Fruit fly (Drosophila melanogaster) whole organism, embryonic: ENCODE results near the gene CG17625.
A peak's percentile ranks its signal among the peaks of the same experiment; 100 is the strongest.

Experiments
- CG10654 ChIP-seq: fragments of 200-800 bp; sonication (Bioruptor generic); optimal IDR thresholded peaks from 2 replicates; lab custom pipeline; 2016; ENCODE audit warnings: missing biosample characterization, missing genetic modification characterization
- CG11085 ChIP-seq: fragments of 200-800 bp; sonication (Bioruptor generic); IDR thresholded peaks from 2 replicates; pipeline ENCODE4 v1.3.6; 2022; ENCODE audit warnings: missing biosample characterization, missing genetic modification characterization
- CG11456 ChIP-seq: fragments of 200-800 bp; sonication (Bioruptor generic); IDR thresholded peaks from 3 replicates; pipeline ENCODE4 v1.3.6; 2022; ENCODE audit warnings: missing biosample characterization, missing genetic modification characterization
- CG12071 ChIP-seq: fragments of 200-800 bp; sonication (Bioruptor generic); optimal IDR thresholded peaks from 3 replicates; lab custom pipeline; 2018; ENCODE audit warnings: missing biosample characterization, mild to moderate bottlenecking, missing genetic modification characterization
- CG12104 ChIP-seq: fragments of 200-800 bp; sonication (Bioruptor generic); optimal IDR thresholded peaks from 3 replicates; lab custom pipeline; 2016; ENCODE audit warnings: missing biosample characterization, missing genetic modification characterization
- CG12236 ChIP-seq: fragments of 200-800 bp; sonication (Bioruptor generic); optimal IDR thresholded peaks from 2 replicates; lab custom pipeline; 2016; ENCODE audit warnings: missing biosample characterization, missing genetic modification characterization
- CG15514 ChIP-seq: fragments of 200-800 bp; sonication (Bioruptor generic); optimal IDR thresholded peaks from 3 replicates; lab custom pipeline; 2017; ENCODE audit warnings: missing biosample characterization, missing genetic modification characterization, mild to moderate bottlenecking, moderate library complexity, missing genetic modification reagents
- CG15601 ChIP-seq: fragments of 200-800 bp; sonication (Bioruptor generic); optimal IDR thresholded peaks from 3 replicates; lab custom pipeline; 2019; ENCODE audit warnings: missing biosample characterization, mild to moderate bottlenecking, missing genetic modification characterization, moderate library complexity
- CG1647 ChIP-seq: fragments of 200-800 bp; sonication (Bioruptor generic); optimal IDR thresholded peaks from 3 replicates; lab custom pipeline; 2016; ENCODE audit warnings: missing biosample characterization, missing genetic modification characterization
- CG17186 ChIP-seq: fragments of 200-800 bp; sonication (Bioruptor generic); optimal IDR thresholded peaks from 3 replicates; lab custom pipeline; 2017; ENCODE audit warnings: missing biosample characterization, missing genetic modification reagents, missing genetic modification characterization
- CG17359 ChIP-seq: fragments of 200-800 bp; sonication (Bioruptor generic); optimal IDR thresholded peaks from 3 replicates; lab custom pipeline; 2018; ENCODE audit warnings: missing biosample characterization, mild to moderate bottlenecking, missing genetic modification characterization, moderate library complexity
- CG2678 ChIP-seq: fragments of 200-800 bp; sonication (Bioruptor generic); optimal IDR thresholded peaks from 3 replicates; lab custom pipeline; 2019; ENCODE audit warnings: missing biosample characterization, mild to moderate bottlenecking, missing genetic modification characterization, moderate library complexity
- CG30020 ChIP-seq: fragments of 200-800 bp; optimal IDR thresholded peaks from 2 replicates; lab custom pipeline; 2019; ENCODE audit warnings: missing biosample characterization, mild to moderate bottlenecking, missing genetic modification characterization, moderate library complexity
- CG3281 ChIP-seq: fragments of 200-800 bp; sonication (Bioruptor generic); optimal IDR thresholded peaks from 3 replicates; lab custom pipeline; 2017; ENCODE audit warnings: missing biosample characterization, mild to moderate bottlenecking, missing genetic modification characterization
- CG3995 ChIP-seq: fragments of 200-800 bp; sonication (Bioruptor generic); optimal IDR thresholded peaks from 3 replicates; lab custom pipeline; 2016; ENCODE audit warnings: missing biosample characterization, missing genetic modification characterization
- CG4707 ChIP-seq: fragments of 200-800 bp; sonication (Bioruptor generic); optimal IDR thresholded peaks from 2 replicates; lab custom pipeline; 2018; ENCODE audit warnings: missing biosample characterization, mild to moderate bottlenecking, missing genetic modification characterization, moderate library complexity
- CG5180 ChIP-seq: fragments of 200-800 bp; sonication (Bioruptor generic); optimal IDR thresholded peaks from 3 replicates; lab custom pipeline; 2017; ENCODE audit warnings: missing biosample characterization, missing genetic modification characterization, mild to moderate bottlenecking, moderate library complexity, missing genetic modification reagents
- D ChIP-seq, 2 experiments: fragments of 200-800 bp in 1 of 2; fragments of >200 bp in 1 of 2; sonication (Bioruptor generic) in 1 of 2; optimal IDR thresholded peaks; 2 replicates in 1 of 2; 3 replicates in 1 of 2; lab custom pipeline; 2017; ENCODE audit warnings: mild to moderate bottlenecking in 1 of 2, missing biosample characterization in 1 of 2, missing genetic modification characterization in 1 of 2, missing genetic modification reagents in 1 of 2
- D19B ChIP-seq: fragments of 200-800 bp; sonication (Bioruptor generic); optimal IDR thresholded peaks from 2 replicates; lab custom pipeline; 2017; ENCODE audit warnings: missing biosample characterization, mild to moderate bottlenecking, missing genetic modification characterization
- Dll ChIP-seq: fragments of 200-800 bp; sonication (Bioruptor generic); IDR thresholded peaks from 4 replicates; pipeline ENCODE4 v1.3.6; 2022; ENCODE audit warnings: missing biosample characterization, missing genetic modification characterization; ENCODE audit not compliant: partially characterized antibody
- HmgZ ChIP-seq: fragments of 200-800 bp; sonication (Bioruptor generic); optimal IDR thresholded peaks from 2 replicates; lab custom pipeline; 2018; ENCODE audit warnings: missing biosample characterization, mild to moderate bottlenecking, missing genetic modification characterization
- Lpt ChIP-seq: fragments of >200 bp; optimal IDR thresholded peaks from 2 replicates; lab custom pipeline; 2018; ENCODE audit warnings: missing biosample characterization, missing genetic modification characterization
- MESR4 ChIP-seq: fragments of 200-800 bp; sonication (Bioruptor generic); optimal IDR thresholded peaks from 2 replicates; lab custom pipeline; 2018; ENCODE audit warnings: missing biosample characterization, mild to moderate bottlenecking, missing genetic modification characterization, moderate library complexity
- NFAT ChIP-seq: fragments of 200-800 bp; sonication (Bioruptor generic); IDR thresholded peaks from 2 replicates; pipeline ENCODE4 v1.3.6; 2022; ENCODE audit warnings: missing biosample characterization, missing genetic modification characterization
- NfI ChIP-seq: fragments of 200-800 bp; sonication (Bioruptor generic); optimal IDR thresholded peaks from 3 replicates; lab custom pipeline; 2018; ENCODE audit warnings: missing biosample characterization, mild to moderate bottlenecking, missing genetic modification characterization, moderate library complexity
- Poxn ChIP-seq: fragments of 200-800 bp; sonication (Bioruptor generic); IDR thresholded peaks from 2 replicates; pipeline ENCODE4 v1.3.6; 2022; ENCODE audit warnings: missing biosample characterization, missing genetic modification characterization
- al ChIP-seq: fragments of 200-800 bp; sonication (Bioruptor generic); IDR thresholded peaks from 2 replicates; pipeline ENCODE4 v1.3.6; 2022; ENCODE audit warnings: missing biosample characterization, missing genetic modification characterization
- chif ChIP-seq, 2 experiments: fragments of 200-800 bp; sonication (Bioruptor generic); optimal IDR thresholded peaks; 3 replicates each; lab custom pipeline; 2016; ENCODE audit warnings: missing biosample characterization in 2 of 2, missing genetic modification characterization in 2 of 2
- crc ChIP-seq: fragments of 200-800 bp; sonication (Bioruptor generic); optimal IDR thresholded peaks from 2 replicates; lab custom pipeline; 2016; ENCODE audit warnings: missing biosample characterization, missing genetic modification characterization
- dimm ChIP-seq: fragments of 200-800 bp; sonication (Bioruptor generic); IDR thresholded peaks from 2 replicates; pipeline ENCODE4 v1.3.6; 2022; ENCODE audit warnings: missing biosample characterization, missing genetic modification characterization
- fru ChIP-seq: fragments of >200 bp; optimal IDR thresholded peaks from 2 replicates; lab custom pipeline; 2017
- gce ChIP-seq: fragments of 200-800 bp; sonication (Bioruptor generic); IDR thresholded peaks from 3 replicates; pipeline ENCODE4 v1.3.6; 2022; ENCODE audit warnings: missing biosample characterization, missing genetic modification characterization
- hbn ChIP-seq: fragments of 200-800 bp; sonication (Bioruptor generic); IDR thresholded peaks from 2 replicates; pipeline ENCODE4 v1.3.6; 2022; ENCODE audit warnings: missing biosample characterization, missing genetic modification characterization; ENCODE audit not compliant: partially characterized antibody
- lab ChIP-seq: fragments of 200-800 bp; sonication (Bioruptor generic); optimal IDR thresholded peaks from 3 replicates; lab custom pipeline; 2017; ENCODE audit warnings: missing biosample characterization, missing genetic modification characterization, mild to moderate bottlenecking, moderate library complexity, missing genetic modification reagents
- maf-S ChIP-seq: fragments of 200-800 bp; sonication (Bioruptor generic); optimal IDR thresholded peaks from 2 replicates; lab custom pipeline; 2016; ENCODE audit warnings: missing biosample characterization, missing genetic modification characterization
- mld ChIP-seq: fragments of 200-800 bp; sonication (Bioruptor generic); IDR thresholded peaks from 3 replicates; pipeline ENCODE4 v1.3.6; 2022; ENCODE audit warnings: missing biosample characterization, missing genetic modification characterization; ENCODE audit not compliant: partially characterized antibody
- ranshi ChIP-seq: fragments of 200-800 bp; sonication (Bioruptor generic); IDR thresholded peaks from 2 replicates; pipeline ENCODE4 v1.3.6; 2022; ENCODE audit warnings: missing biosample characterization, missing genetic modification characterization
- repo ChIP-seq: fragments of 200-800 bp; sonication (Bioruptor generic); optimal IDR thresholded peaks from 2 replicates; lab custom pipeline; 2016; ENCODE audit warnings: missing biosample characterization, missing genetic modification characterization
- row ChIP-seq: fragments of 200-800 bp; sonication (Bioruptor generic); IDR thresholded peaks from 3 replicates; pipeline ENCODE4 v1.3.6; 2022; ENCODE audit warnings: missing biosample characterization, missing genetic modification characterization
- sc ChIP-seq, 3 experiments: fragments of >200 bp in 2 of 3; fragments of 200-800 bp in 1 of 3; sonication (Bioruptor generic) in 1 of 3; optimal IDR thresholded peaks; 2 replicates in 2 of 3; 3 replicates in 1 of 3; lab custom pipeline; 2017; ENCODE audit warnings: mild to moderate bottlenecking in 1 of 3, missing biosample characterization in 1 of 3, missing genetic modification characterization in 1 of 3, missing genetic modification reagents in 1 of 3
- sqz ChIP-seq: fragments of 200-800 bp; sonication (Bioruptor generic); optimal IDR thresholded peaks from 3 replicates; lab custom pipeline; 2018; ENCODE audit warnings: missing biosample characterization, mild to moderate bottlenecking, missing genetic modification characterization
- sug ChIP-seq: fragments of 200-800 bp; optimal IDR thresholded peaks from 2 replicates; lab custom pipeline; 2019; ENCODE audit warnings: missing biosample characterization, mild to moderate bottlenecking, missing genetic modification characterization, moderate library complexity
- tap ChIP-seq: fragments of 200-800 bp; optimal IDR thresholded peaks from 3 replicates; lab custom pipeline; 2019; ENCODE audit warnings: missing biosample characterization, mild to moderate bottlenecking, missing genetic modification characterization, moderate library complexity
- tio ChIP-seq: fragments of 200-800 bp; sonication (Bioruptor generic); optimal IDR thresholded peaks from 2 replicates; lab custom pipeline; 2017; ENCODE audit warnings: missing biosample characterization, missing genetic modification characterization, inconsistent platforms
- tll ChIP-seq, 2 experiments: fragments of 200-800 bp in 1 of 2; fragments of >200 bp in 1 of 2; sonication (Bioruptor generic) in 1 of 2; optimal IDR thresholded peaks; 2 replicates each; lab custom pipeline; 2017 to 2019; ENCODE audit warnings: missing biosample characterization in 2 of 2, missing genetic modification characterization in 2 of 2, mild to moderate bottlenecking in 1 of 2, moderate library complexity in 1 of 2
- vfl ChIP-seq: fragments of 200-800 bp; sonication (Bioruptor generic); optimal IDR thresholded peaks from 2 replicates; lab custom pipeline; 2016; ENCODE audit warnings: missing biosample characterization, missing genetic modification characterization
- vnd ChIP-seq: fragments of 200-800 bp; sonication (Bioruptor generic); IDR thresholded peaks from 3 replicates; pipeline ENCODE4 v1.3.6; 2022; ENCODE audit warnings: missing biosample characterization, missing genetic modification characterization; ENCODE audit not compliant: partially characterized antibody
- wdn ChIP-seq: fragments of 200-800 bp; sonication (Bioruptor generic); IDR thresholded peaks from 2 replicates; pipeline ENCODE4 v1.3.6; 2022; ENCODE audit warnings: missing biosample characterization, missing genetic modification characterization
- wek ChIP-seq: fragments of 200-800 bp; sonication (Bioruptor generic); optimal IDR thresholded peaks from 3 replicates; lab custom pipeline; 2018; ENCODE audit warnings: missing biosample characterization, mild to moderate bottlenecking, missing genetic modification characterization, moderate library complexity

CG17625 gene

dm6 chr3R:22690311-22690710 is 3.7 kb downstream of the CG17625 start, which contains the start of the genes wfs1 and Nup133 (continued):
- TF ChIP-seq gce (GFP tag; lab: Robert Waterston, UW) = no peak
- no peak for TF ChIP-seq sqz
- TF ChIP-seq tap (tag; lab: Kevin White, UChicago) = peak; percentile 80
- peak; percentile 81; the same call in 2 of the 3 replicates for TF ChIP-seq vnd (GFP tag; lab: Robert Waterston, UW)
- no peak for TF ChIP-seq CG1647 (GFP tag; lab: Kevin White, UChicago)
- TF ChIP-seq wek = no peak
- peak; percentile 97 for TF ChIP-seq Dll
- TF ChIP-seq tio (GFP tag; lab: Kevin White, UChicago) = no peak
- peak; percentile 94 for TF ChIP-seq row
- peak; percentile 38; the same call in 1 of the 2 replicates for TF ChIP-seq CG11085 (GFP tag; lab: Robert Waterston, UW)
- TF ChIP-seq CG12071 (GFP tag; lab: Kevin White, UChicago) = no peak
- 0 out of 2 replicates have a peak, but pooled peaks have one; percentile 40 for TF ChIP-seq NFAT
- no peak for TF ChIP-seq dimm (GFP tag; lab: Robert Waterston, UW)
- no peak for TF ChIP-seq Lpt (GFP tag; lab: Kevin White, UChicago)
- TF ChIP-seq CG5180 (GFP tag; lab: Kevin White, UChicago) = no peak
- TF ChIP-seq sc (optimal IDR thresholded peaks at IDR 0.05; lab: Kevin White, UChicago) = no peak
- peak; percentile 36 for TF ChIP-seq sc (GFP tag; optimal IDR thresholded peaks at IDR 0.05; lab: Kevin White, UChicago)
- TF ChIP-seq CG17186 = no peak
- TF ChIP-seq CG15514 (GFP tag; lab: Kevin White, UChicago) = peak; percentile 60
- peak; percentile 15 for TF ChIP-seq CG4707 (GFP tag; lab: Kevin White, UChicago)
- TF ChIP-seq lab = no peak
- peak; percentile 63 for TF ChIP-seq NfI
- no peak for TF ChIP-seq CG12236 (GFP tag; lab: Kevin White, UChicago)
- TF ChIP-seq HmgZ (tag; lab: Kevin White, UChicago) = peak; percentile 79
- TF ChIP-seq al = peak; percentile 59; the same call in 1 of the 2 replicates
- TF ChIP-seq hbn (GFP tag; lab: Robert Waterston, UW) = peak; percentile 92
- TF ChIP-seq sug (tag; lab: Kevin White, UChicago) = peak; percentile 84
- TF ChIP-seq CG12104 (GFP tag; lab: Kevin White, UChicago) = peak; percentile 35
- peak; percentile 86 for TF ChIP-seq CG15601 (tag; lab: Kevin White, UChicago)
- TF ChIP-seq wdn = peak; percentile 26; the same call in 1 of the 2 replicates
- TF ChIP-seq mld (GFP tag; lab: Robert Waterston, UW) = peak; percentile 27; the same call in 1 of the 3 replicates
- no peak for TF ChIP-seq chif (GFP tag; optimal IDR thresholded peaks at IDR 0.05; lab: Kevin White, UChicago)
- TF ChIP-seq vfl (GFP tag; lab: Kevin White, UChicago) = no peak
- peak; percentile 88 for TF ChIP-seq CG2678 (tag; lab: Kevin White, UChicago)
- TF ChIP-seq ranshi (GFP tag; lab: Robert Waterston, UW) = peak; percentile 52; the same call in 1 of the 2 replicates
- peak; percentile 97 for TF ChIP-seq CG3995 (GFP tag; lab: Kevin White, UChicago)
- TF ChIP-seq D19B (GFP tag; lab: Kevin White, UChicago) = no peak
- peak; percentile 73 for TF ChIP-seq CG17359 (tag; lab: Kevin White, UChicago)
- TF ChIP-seq maf-S = no peak
- TF ChIP-seq MESR4 (GFP tag; lab: Kevin White, UChicago) = no peak
- TF ChIP-seq tll (GFP tag; optimal IDR thresholded peaks at IDR 0.05; lab: Kevin White, UChicago) = peak in 1 of 2 experiments; percentile 43
- TF ChIP-seq D (optimal IDR thresholded peaks at IDR 0.05; lab: Kevin White, UChicago) = no peak
- TF ChIP-seq D (GFP tag; optimal IDR thresholded peaks at IDR 0.05; lab: Kevin White, UChicago) = peak; percentile 60
- TF ChIP-seq CG30020 (tag; lab: Kevin White, UChicago) = no peak
- TF ChIP-seq CG11456 = peak; percentile 50; the same call in 1 of the 3 replicates
- no peak for TF ChIP-seq Poxn (GFP tag; lab: Robert Waterston, UW)
- no peak for TF ChIP-seq repo (GFP tag; lab: Kevin White, UChicago)
- peak; percentile 64 for TF ChIP-seq CG10654 (GFP tag; lab: Kevin White, UChicago)
- TF ChIP-seq CG3281 (GFP tag; lab: Kevin White, UChicago) = no peak
- no peak for TF ChIP-seq crc (GFP tag; lab: Kevin White, UChicago)
- no peak for TF ChIP-seq fru
